Fruit fly (Drosophila melanogaster) whole organism, embryonic: ENCODE data around the gene Mst77F.
A peak's percentile ranks its signal among the peaks of the same experiment; 100 is the strongest.

Experiments used
- Aef1 ChIP-seq: fragments of 200-800 bp; sonication (Bioruptor generic); IDR thresholded peaks from 3 replicates; pipeline ENCODE4 v1.3.6; 2022; ENCODE audit warnings: missing biosample characterization, missing genetic modification characterization
- Bteb2 ChIP-seq: fragments of 200-800 bp; sonication (Bioruptor generic); optimal IDR thresholded peaks from 2 replicates; lab custom pipeline; 2016; ENCODE audit warnings: missing biosample characterization, missing genetic modification characterization
- CG10565 ChIP-seq: fragments of 200-800 bp; sonication (Bioruptor generic); optimal IDR thresholded peaks from 3 replicates; lab custom pipeline; 2016; ENCODE audit warnings: missing biosample characterization, mild to moderate bottlenecking, missing genetic modification characterization
- CG10959 ChIP-seq: fragments of 200-800 bp; sonication (Bioruptor generic); IDR thresholded peaks from 2 replicates; pipeline ENCODE4 v1.3.6; 2022; ENCODE audit warnings: missing biosample characterization, missing genetic modification characterization
- CG11085 ChIP-seq: fragments of 200-800 bp; sonication (Bioruptor generic); IDR thresholded peaks from 2 replicates; pipeline ENCODE4 v1.3.6; 2022; ENCODE audit warnings: missing biosample characterization, missing genetic modification characterization
- CG14441 ChIP-seq: fragments of 200-800 bp; sonication (Bioruptor generic); IDR thresholded peaks from 2 replicates; pipeline ENCODE4 v1.3.6; 2022; ENCODE audit warnings: missing biosample characterization, missing genetic modification characterization
- CG15479 ChIP-seq: fragments of 200-800 bp; sonication (Bioruptor generic); optimal IDR thresholded peaks from 3 replicates; lab custom pipeline; 2019; ENCODE audit warnings: missing biosample characterization, mild to moderate bottlenecking, missing genetic modification characterization, moderate library complexity
- CG15601 ChIP-seq: fragments of 200-800 bp; sonication (Bioruptor generic); optimal IDR thresholded peaks from 3 replicates; lab custom pipeline; 2019; ENCODE audit warnings: missing biosample characterization, mild to moderate bottlenecking, missing genetic modification characterization, moderate library complexity
- CG17359 ChIP-seq: fragments of 200-800 bp; sonication (Bioruptor generic); optimal IDR thresholded peaks from 3 replicates; lab custom pipeline; 2018; ENCODE audit warnings: missing biosample characterization, mild to moderate bottlenecking, missing genetic modification characterization, moderate library complexity
- CG1792 ChIP-seq: fragments of 200-800 bp; sonication (Bioruptor generic); optimal IDR thresholded peaks from 2 replicates; lab custom pipeline; 2016; ENCODE audit warnings: missing biosample characterization, missing genetic modification characterization
- CG2199 ChIP-seq: fragments of 200-800 bp; sonication (Bioruptor generic); IDR thresholded peaks from 3 replicates; pipeline ENCODE4 v1.3.6; 2022; ENCODE audit warnings: missing biosample characterization, missing genetic modification characterization
- CG2678 ChIP-seq: fragments of 200-800 bp; sonication (Bioruptor generic); optimal IDR thresholded peaks from 3 replicates; lab custom pipeline; 2019; ENCODE audit warnings: missing biosample characterization, mild to moderate bottlenecking, missing genetic modification characterization, moderate library complexity
- CG30403 ChIP-seq: fragments of 200-800 bp; sonication (Bioruptor generic); optimal IDR thresholded peaks from 3 replicates; lab custom pipeline; 2016; ENCODE audit warnings: missing biosample characterization, missing genetic modification characterization
- CG32767 ChIP-seq: fragments of 200-800 bp; sonication (Bioruptor generic); IDR thresholded peaks from 2 replicates; pipeline ENCODE4 v1.3.6; 2022; ENCODE audit warnings: missing biosample characterization, missing genetic modification characterization
- CG4707 ChIP-seq: fragments of 200-800 bp; sonication (Bioruptor generic); optimal IDR thresholded peaks from 2 replicates; lab custom pipeline; 2018; ENCODE audit warnings: missing biosample characterization, mild to moderate bottlenecking, missing genetic modification characterization, moderate library complexity
- CG6689 ChIP-seq: fragments of 200-800 bp; sonication (Bioruptor generic); IDR thresholded peaks from 2 replicates; pipeline ENCODE4 v1.3.6; 2022; ENCODE audit warnings: missing biosample characterization, missing genetic modification characterization
- CG6813 ChIP-seq: fragments of 200-800 bp; sonication (Bioruptor generic); optimal IDR thresholded peaks from 2 replicates; lab custom pipeline; 2017; ENCODE audit warnings: missing biosample characterization, missing genetic modification characterization, mild to moderate bottlenecking, moderate library complexity, missing genetic modification reagents
- CG7839 ChIP-seq: fragments of 200-800 bp; sonication (Bioruptor generic); optimal IDR thresholded peaks from 3 replicates; lab custom pipeline; 2018; ENCODE audit warnings: missing biosample characterization, mild to moderate bottlenecking, missing genetic modification characterization, moderate library complexity
- CG8089 ChIP-seq: fragments of 200-800 bp; sonication (Bioruptor generic); optimal IDR thresholded peaks from 3 replicates; lab custom pipeline; 2016; ENCODE audit warnings: missing biosample characterization, missing genetic modification characterization
- CG8924 ChIP-seq: fragments of 200-800 bp; optimal IDR thresholded peaks from 3 replicates; lab custom pipeline; 2019; ENCODE audit warnings: missing biosample characterization, mild to moderate bottlenecking, missing genetic modification characterization, moderate library complexity
- CTCF ChIP-seq: fragments of 200-800 bp; sonication (Bioruptor generic); optimal IDR thresholded peaks from 2 replicates; lab custom pipeline; 2017; ENCODE audit warnings: missing biosample characterization, mild to moderate bottlenecking, missing genetic modification characterization, moderate library complexity
- CkIIα-i1 ChIP-seq: fragments of 200-800 bp; sonication (Bioruptor generic); IDR thresholded peaks from 2 replicates; pipeline ENCODE4 v1.3.6; 2022; ENCODE audit warnings: missing biosample characterization, missing genetic modification characterization
- ERR ChIP-seq: fragments of 200-800 bp; sonication (Bioruptor generic); optimal IDR thresholded peaks from 2 replicates; lab custom pipeline; 2016; ENCODE audit warnings: missing biosample characterization, missing genetic modification characterization
- H15 ChIP-seq: fragments of 200-800 bp; sonication (Bioruptor generic); IDR thresholded peaks from 3 replicates; pipeline ENCODE4 v1.3.6; 2022; ENCODE audit warnings: missing biosample characterization, missing genetic modification characterization
- MTF-1 ChIP-seq: fragments of 200-800 bp; sonication (Bioruptor generic); optimal IDR thresholded peaks from 2 replicates; lab custom pipeline; 2018; ENCODE audit warnings: missing biosample characterization, mild to moderate bottlenecking, missing genetic modification characterization, borderline replicate concordance
- NFAT ChIP-seq: fragments of 200-800 bp; sonication (Bioruptor generic); IDR thresholded peaks from 2 replicates; pipeline ENCODE4 v1.3.6; 2022; ENCODE audit warnings: missing biosample characterization, missing genetic modification characterization
- NfI ChIP-seq: fragments of 200-800 bp; sonication (Bioruptor generic); optimal IDR thresholded peaks from 3 replicates; lab custom pipeline; 2018; ENCODE audit warnings: missing biosample characterization, mild to moderate bottlenecking, missing genetic modification characterization, moderate library complexity
- Poxn ChIP-seq: fragments of 200-800 bp; sonication (Bioruptor generic); IDR thresholded peaks from 2 replicates; pipeline ENCODE4 v1.3.6; 2022; ENCODE audit warnings: missing biosample characterization, missing genetic modification characterization
- bab2 ChIP-seq: fragments of 200-800 bp; sonication (Bioruptor generic); optimal IDR thresholded peaks from 2 replicates; lab custom pipeline; 2016; ENCODE audit warnings: missing biosample characterization, missing genetic modification characterization
- bbx ChIP-seq: fragments of 200-800 bp; sonication (Bioruptor generic); IDR thresholded peaks from 2 replicates; pipeline ENCODE4 v1.3.6; 2022; ENCODE audit warnings: missing biosample characterization, missing genetic modification characterization; ENCODE audit not compliant: partially characterized antibody
- btn ChIP-seq: fragments of 200-800 bp; sonication (Bioruptor generic); optimal IDR thresholded peaks from 2 replicates; lab custom pipeline; 2016; ENCODE audit warnings: missing biosample characterization, missing genetic modification characterization
- chif ChIP-seq, 2 experiments: fragments of 200-800 bp; sonication (Bioruptor generic); optimal IDR thresholded peaks; 3 replicates each; lab custom pipeline; 2016; ENCODE audit warnings: missing biosample characterization in 2 of 2, missing genetic modification characterization in 2 of 2
- chn ChIP-seq: fragments of 200-800 bp; sonication (Bioruptor generic); optimal IDR thresholded peaks from 2 replicates; lab custom pipeline; 2016; ENCODE audit warnings: missing biosample characterization, missing genetic modification characterization
- disco-r ChIP-seq: fragments of 200-800 bp; sonication (Bioruptor generic); optimal IDR thresholded peaks from 2 replicates; lab custom pipeline; 2016; ENCODE audit warnings: missing biosample characterization, missing genetic modification characterization
- emc ChIP-seq: fragments of 200-800 bp; sonication (Bioruptor generic); optimal IDR thresholded peaks from 2 replicates; lab custom pipeline; 2016; ENCODE audit warnings: missing biosample characterization, missing genetic modification characterization
- gcm ChIP-seq: fragments of 200-800 bp; sonication (Bioruptor generic); optimal IDR thresholded peaks from 2 replicates; lab custom pipeline; 2019; ENCODE audit warnings: missing biosample characterization, mild to moderate bottlenecking, missing genetic modification characterization, moderate library complexity
- hkb ChIP-seq, 2 experiments: fragments of 200-800 bp in 1 of 2; fragments of >200 bp in 1 of 2; sonication (Bioruptor generic) in 1 of 2; IDR thresholded peaks in 1 of 2; optimal IDR thresholded peaks in 1 of 2; 2 replicates each; pipeline versions ENCODE4 v1.3.6 to Lab custom; 2017 to 2022; ENCODE audit warnings: missing biosample characterization in 1 of 2, missing genetic modification characterization in 1 of 2
- luna ChIP-seq: fragments of 200-800 bp; sonication (Bioruptor generic); optimal IDR thresholded peaks from 2 replicates; lab custom pipeline; 2016; ENCODE audit warnings: missing biosample characterization, missing genetic modification characterization
- odd ChIP-seq: fragments of 200-800 bp; sonication (Bioruptor generic); optimal IDR thresholded peaks from 2 replicates; lab custom pipeline; 2017; ENCODE audit warnings: missing biosample characterization, mild to moderate bottlenecking, missing genetic modification characterization
- org-1 ChIP-seq: fragments of 200-800 bp; sonication (Bioruptor generic); optimal IDR thresholded peaks from 2 replicates; lab custom pipeline; 2017; ENCODE audit warnings: missing biosample characterization, missing genetic modification characterization
- phol ChIP-seq: fragments of 200-800 bp; sonication (Bioruptor generic); optimal IDR thresholded peaks from 3 replicates; lab custom pipeline; 2018; ENCODE audit warnings: missing biosample characterization, mild to moderate bottlenecking, missing genetic modification characterization, moderate library complexity
- pum ChIP-seq: fragments of 200-800 bp; sonication (Bioruptor generic); optimal IDR thresholded peaks from 2 replicates; lab custom pipeline; 2016; ENCODE audit warnings: missing biosample characterization, missing genetic modification characterization
- sd ChIP-seq: fragments of 200-800 bp; sonication (Bioruptor generic); optimal IDR thresholded peaks from 3 replicates; lab custom pipeline; 2018; ENCODE audit warnings: missing biosample characterization, mild to moderate bottlenecking, missing genetic modification characterization, moderate library complexity
- sisA ChIP-seq: fragments of 200-800 bp; sonication (Bioruptor generic); IDR thresholded peaks from 2 replicates; pipeline ENCODE4 v1.3.6; 2022; ENCODE audit warnings: missing biosample characterization, missing genetic modification characterization
- sug ChIP-seq: fragments of 200-800 bp; optimal IDR thresholded peaks from 2 replicates; lab custom pipeline; 2019; ENCODE audit warnings: missing biosample characterization, mild to moderate bottlenecking, missing genetic modification characterization, moderate library complexity
- tgo ChIP-seq: fragments of 200-800 bp; sonication (Bioruptor generic); IDR thresholded peaks from 3 replicates; pipeline ENCODE4 v1.3.6; 2022; ENCODE audit warnings: missing biosample characterization, missing genetic modification characterization
- twi ChIP-seq: fragments of 200-800 bp; optimal IDR thresholded peaks from 2 replicates; lab custom pipeline; 2019; ENCODE audit warnings: missing biosample characterization, mild to moderate bottlenecking, missing genetic modification characterization, moderate library complexity
- tx ChIP-seq: fragments of 200-800 bp; sonication (Bioruptor generic); optimal IDR thresholded peaks from 2 replicates; lab custom pipeline; 2016; ENCODE audit warnings: missing biosample characterization, missing genetic modification characterization
- unpg ChIP-seq: fragments of 200-800 bp; sonication (Bioruptor generic); optimal IDR thresholded peaks from 3 replicates; lab custom pipeline; 2018; ENCODE audit warnings: missing biosample characterization, mild to moderate bottlenecking, missing genetic modification characterization, moderate library complexity
- vfl ChIP-seq: fragments of 200-800 bp; sonication (Bioruptor generic); optimal IDR thresholded peaks from 2 replicates; lab custom pipeline; 2016; ENCODE audit warnings: missing biosample characterization, missing genetic modification characterization

Mst77F gene

dm6 chr3L:20837040-20837830 lies 19.4 kb upstream of the Mst77F start, which contains the start of gene CG13255 (continued):
- TF ChIP-seq sug (tag; lab: Kevin White, UChicago) = peak; percentile 95
- no peak for TF ChIP-seq pum (GFP tag; lab: Kevin White, UChicago)
- TF ChIP-seq emc (GFP tag; lab: Kevin White, UChicago) = no peak
- TF ChIP-seq gcm (GFP tag; lab: Kevin White, UChicago) = no peak
- TF ChIP-seq CG30403 (GFP tag; lab: Kevin White, UChicago) = peak; percentile 71
- no peak for TF ChIP-seq CG15479 (GFP tag; lab: Kevin White, UChicago)
- no peak for TF ChIP-seq CG10565 (GFP tag; lab: Kevin White, UChicago)
- peak; percentile 2 for TF ChIP-seq twi (tag; lab: Kevin White, UChicago)
- peak; percentile 16 for TF ChIP-seq bab2 (GFP tag; lab: Kevin White, UChicago)
- TF ChIP-seq CG10959 = no peak
- TF ChIP-seq chif (GFP tag; optimal IDR thresholded peaks at IDR 0.05; lab: Kevin White, UChicago) = peak in 1 of 2 experiments; percentile 29
- no peak for TF ChIP-seq CG11085
- no peak for TF ChIP-seq CG4707
- TF ChIP-seq phol (tag; lab: Kevin White, UChicago) = peak; percentile 42
- TF ChIP-seq Aef1 (GFP tag; lab: Robert Waterston, UW) = no peak
- peak; percentile 13 for TF ChIP-seq tx
- TF ChIP-seq hkb (optimal IDR thresholded peaks at IDR 0.05; lab: Kevin White, UChicago) = no peak
- TF ChIP-seq hkb (GFP tag; IDR thresholded peaks at IDR 0.05; lab: Robert Waterston, UW) = no peak
- TF ChIP-seq CTCF = no peak
- peak; percentile 14 for TF ChIP-seq vfl
- TF ChIP-seq CG17359 (tag; lab: Kevin White, UChicago) = no peak
- no peak for TF ChIP-seq CG2199 (GFP tag; lab: Robert Waterston, UW)
- no peak for TF ChIP-seq CkIIα-i1 (GFP tag; lab: Robert Waterston, UW)
- TF ChIP-seq NfI (GFP tag; lab: Kevin White, UChicago) = peak; percentile 52
- TF ChIP-seq CG15601 (tag; lab: Kevin White, UChicago) = no peak
- no peak for TF ChIP-seq chn (GFP tag; lab: Kevin White, UChicago)
- TF ChIP-seq CG14441 (GFP tag; lab: Robert Waterston, UW) = no peak
- peak; percentile 11 for TF ChIP-seq sd (tag; lab: Kevin White, UChicago)
- TF ChIP-seq ERR (GFP tag; lab: Kevin White, UChicago) = no peak
- 0 out of 2 replicates have a peak, but pooled peaks have one; percentile 28 for TF ChIP-seq CG6689
- peak; percentile 59 for TF ChIP-seq org-1
- TF ChIP-seq btn (GFP tag; lab: Kevin White, UChicago) = no peak
- peak; percentile 47 for TF ChIP-seq Bteb2 (GFP tag; lab: Kevin White, UChicago)
- peak; percentile 56; the same call in 1 of the 3 replicates for TF ChIP-seq H15
- TF ChIP-seq sisA (GFP tag; lab: Robert Waterston, UW) = no peak
- TF ChIP-seq unpg (GFP tag; lab: Kevin White, UChicago) = peak; percentile 10
- peak; percentile 42; the same call in 1 of the 2 replicates for TF ChIP-seq NFAT
- no peak for TF ChIP-seq CG6813 (GFP tag; lab: Kevin White, UChicago)
- no peak for TF ChIP-seq bbx (GFP tag; lab: Robert Waterston, UW)
- no peak for TF ChIP-seq MTF-1
- TF ChIP-seq Poxn (GFP tag; lab: Robert Waterston, UW) = no peak
- no peak for TF ChIP-seq luna (GFP tag; lab: Kevin White, UChicago)
- peak; percentile 80 for TF ChIP-seq CG2678 (tag; lab: Kevin White, UChicago)
- no peak for TF ChIP-seq CG32767 (GFP tag; lab: Robert Waterston, UW)
- TF ChIP-seq odd (GFP tag; lab: Kevin White, UChicago) = peak; percentile 11
- no peak for TF ChIP-seq disco-r
- TF ChIP-seq tgo (GFP tag; lab: Robert Waterston, UW) = no peak
- TF ChIP-seq CG8089 (GFP tag; lab: Kevin White, UChicago) = no peak
- TF ChIP-seq CG1792 (GFP tag; lab: Kevin White, UChicago) = peak; percentile 1
- TF ChIP-seq CG8924 (tag; lab: Kevin White, UChicago) = peak; percentile 61
- peak; percentile 53 for TF ChIP-seq CG7839
